Worm (Caenorhabditis elegans) whole organism, midembryonic: ENCODE measurements around the gene K10G4.5.
"Not testable (repeated sequence)": the region's sequence is repeated elsewhere in the genome, so short reads cannot be mapped to it uniquely, and the experiment has no call there.

Experiments
- T22C8.4 ChIP-seq: fragments of 200-800 bp; sonication (Bioruptor generic); IDR thresholded peaks from 2 replicates; pipeline ENCODE4 v1.3.6; 2022; ENCODE audit warnings: missing genetic modification characterization, missing compliant biosample characterization
- cog-1 ChIP-seq: sonication (generic microtip); optimal IDR thresholded peaks from 2 replicates; lab custom pipeline; 2016; ENCODE audit warnings: missing genetic modification characterization, missing compliant biosample characterization
- flt-1 ChIP-seq: fragments of 200-800 bp; sonication (Bioruptor generic); IDR thresholded peaks from 2 replicates; pipeline ENCODE4 v1.3.6; 2022; ENCODE audit warnings: missing genetic modification characterization, missing compliant biosample characterization
- klf-2 ChIP-seq: fragments of 200-800 bp; sonication (Bioruptor generic); conservative IDR thresholded peaks from 2 replicates; pipeline ENCODE4 v1.3.6; 2022; ENCODE audit warnings: missing genetic modification reagents, missing genetic modification characterization, missing compliant biosample characterization
- med-1 ChIP-seq: sonication (generic microtip); optimal IDR thresholded peaks from 2 replicates; lab custom pipeline; 2017; ENCODE audit warnings: missing genetic modification characterization, mild to moderate bottlenecking, missing compliant biosample characterization, antibody characterized with exemption, missing genetic modification reagents; ENCODE audit not compliant: insufficient read depth
- ref-1 ChIP-seq: fragments of 200-800 bp; sonication (Bioruptor generic); conservative IDR thresholded peaks from 2 replicates; pipeline ENCODE4 v1.3.6; 2022; ENCODE audit warnings: missing genetic modification reagents, missing genetic modification characterization, missing compliant biosample characterization
- tab-1 ChIP-seq: fragments of 200-800 bp; sonication (Bioruptor generic); IDR thresholded peaks from 2 replicates; pipeline ENCODE4 v1.3.6; 2022; ENCODE audit warnings: missing genetic modification characterization, missing compliant biosample characterization
- ztf-23 ChIP-seq: fragments of 200-800 bp; sonication (Bioruptor generic); IDR thresholded peaks from 2 replicates; pipeline ENCODE4 v1.3.6; 2022; ENCODE audit warnings: missing genetic modification reagents, missing genetic modification characterization, missing compliant biosample characterization
- ztf-29 ChIP-seq: fragments of 200-800 bp; sonication (Bioruptor generic); IDR thresholded peaks from 2 replicates; pipeline ENCODE4 v1.3.6; 2022; ENCODE audit warnings: missing genetic modification reagents, missing genetic modification characterization, missing compliant biosample characterization

The K10G4.5 gene

DNA sequence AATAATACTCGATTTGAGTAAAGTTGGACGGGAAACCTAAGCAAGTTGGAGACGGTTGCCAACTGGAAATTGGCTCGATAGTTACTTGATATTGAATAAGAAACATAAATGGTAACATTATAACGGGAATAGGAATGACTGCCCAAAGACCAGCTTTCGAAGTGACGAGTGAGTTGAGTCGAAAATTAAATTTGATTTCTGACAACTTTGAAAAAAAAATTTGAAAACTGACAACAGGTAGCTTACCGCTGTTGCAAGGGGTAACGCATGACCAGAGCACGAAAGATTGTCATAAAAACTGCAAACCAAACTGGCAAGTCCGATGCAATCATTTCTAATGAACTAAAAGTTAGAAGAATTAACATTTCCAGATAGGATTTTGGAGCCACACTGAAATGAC, 8.5 kb downstream of the K10G4.5 start:
- TF ChIP-seq ztf-23 (GFP tag; lab: Robert Waterston, UW) (no peak), klf-2 (GFP tag; lab: Robert Waterston, UW) (no peak), T22C8.4 (GFP tag; lab: Robert Waterston, UW) (no peak), ztf-29 (no peak), med-1 (GFP tag; lab: Kevin White, UChicago) (no peak), tab-1 (no peak), cog-1 (tag; lab: Kevin White, UChicago) (no peak), flt-1 (no peak), ref-1 (GFP tag; lab: Robert Waterston, UW) (no peak)

DNA sequence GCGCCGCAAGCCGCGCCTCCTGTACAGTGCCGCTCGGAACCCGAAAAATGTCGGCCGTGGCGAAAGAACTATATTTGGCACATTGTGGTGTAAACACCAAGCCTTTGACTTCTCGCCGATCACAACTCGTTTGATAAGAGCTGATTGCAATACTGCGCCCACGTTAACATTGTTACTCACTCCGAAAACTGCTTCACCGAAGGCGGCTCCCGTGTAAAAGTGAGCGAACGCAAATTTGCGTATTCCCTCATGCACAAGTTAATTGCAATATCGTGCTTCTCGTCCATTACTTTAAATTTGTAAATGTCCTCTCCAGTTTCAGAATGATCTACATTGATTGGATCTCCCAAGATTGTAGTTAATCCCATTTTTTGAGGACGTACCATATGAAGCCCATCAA, 17.1 kb downstream of the K10G4.5 start:
- TF ChIP-seq ref-1 (GFP tag; lab: Robert Waterston, UW) (no peak), klf-2 (GFP tag; lab: Robert Waterston, UW) (no peak), flt-1 (no peak), tab-1 (no peak), ztf-23 (GFP tag; lab: Robert Waterston, UW) (no peak), cog-1 (tag; lab: Kevin White, UChicago) (no peak), med-1 (GFP tag; lab: Kevin White, UChicago) (no peak), T22C8.4 (GFP tag; lab: Robert Waterston, UW) (no peak), ztf-29 (no peak)

DNA sequence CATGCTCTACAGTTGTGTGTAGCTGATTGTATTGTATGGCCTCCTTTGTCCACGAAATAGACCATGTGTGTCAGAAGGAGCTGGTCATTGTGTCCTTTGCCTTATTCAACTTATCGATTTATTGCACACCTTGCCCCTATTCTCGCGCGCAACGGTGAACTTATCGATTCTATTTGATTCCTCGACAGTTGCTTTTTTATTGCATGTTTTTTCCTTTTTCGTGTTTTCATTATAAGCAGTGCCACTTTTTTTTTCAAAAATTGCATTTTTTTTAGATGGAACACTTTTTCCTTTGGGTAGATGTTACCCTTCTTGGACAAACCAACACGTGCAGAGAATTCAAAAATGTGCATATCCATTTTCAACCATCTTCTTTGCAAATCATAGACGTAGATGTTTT, 28.0 kb downstream of the K10G4.5 start, which contains the start of gene K10G4.10:
K10G4.10 (plus strand) TSS at position 301 of the 400 bp plus-strand sequence.
- TF ChIP-seq med-1 (GFP tag; lab: Kevin White, UChicago) (no peak), flt-1 (no peak), ref-1 (GFP tag; lab: Robert Waterston, UW) (no peak), T22C8.4 (GFP tag; lab: Robert Waterston, UW) (no peak), cog-1 (tag; lab: Kevin White, UChicago) (no peak), ztf-23 (GFP tag; lab: Robert Waterston, UW) (no peak), ztf-29 (no peak), klf-2 (GFP tag; lab: Robert Waterston, UW) (no peak), tab-1 (no peak)

DNA sequence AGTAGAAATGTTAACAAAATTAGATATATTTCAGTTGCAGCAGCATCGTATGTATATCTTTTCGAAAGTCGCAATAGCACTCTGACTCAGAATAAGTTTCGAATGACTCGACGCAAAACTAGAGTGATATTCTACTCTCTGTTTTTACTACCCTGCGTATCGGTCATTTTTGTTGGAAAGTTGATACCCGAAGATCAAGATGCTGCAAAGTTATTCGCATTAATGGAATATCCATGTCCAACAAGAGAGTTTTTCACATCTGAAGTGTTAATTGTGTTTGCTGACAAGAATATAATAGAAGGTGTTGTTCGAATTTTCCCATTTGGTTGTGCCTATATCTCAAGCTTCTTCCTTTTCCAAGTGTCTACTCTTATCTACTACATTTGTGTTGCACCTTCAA, 29.2 kb downstream of the K10G4.5 start:
- TF ChIP-seq T22C8.4 (GFP tag; lab: Robert Waterston, UW) (no peak), cog-1 (tag; lab: Kevin White, UChicago) (no peak), klf-2 (GFP tag; lab: Robert Waterston, UW) (no peak), med-1 (GFP tag; lab: Kevin White, UChicago) (no peak), ztf-29 (no peak), tab-1 (no peak)

DNA sequence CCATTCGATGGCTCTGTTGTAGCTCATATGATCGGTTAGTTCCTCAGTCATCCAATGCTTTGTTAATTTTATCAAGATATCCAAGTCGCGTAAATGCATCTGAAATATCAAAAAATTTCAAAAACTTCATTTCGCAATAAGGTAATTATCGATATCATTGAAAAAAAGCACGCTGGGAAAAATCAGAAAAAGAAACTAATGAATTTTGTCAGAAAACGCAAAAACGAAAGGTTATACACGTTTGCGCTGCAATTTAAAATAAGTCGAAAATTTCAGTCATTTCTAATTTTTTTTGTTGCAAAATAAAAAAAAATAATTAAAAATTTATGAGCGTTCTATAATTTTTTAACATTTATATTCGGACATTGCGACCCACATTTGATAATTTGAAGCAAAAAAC, 36.4 kb downstream of the K10G4.5 start, which contains the start of gene K10G4.3:
K10G4.3 (minus strand) TSS at position 101 of the 400 bp plus-strand sequence.
- not testable (repeated sequence) for TF ChIP-seq cog-1 (tag; lab: Kevin White, UChicago); ztf-23 (GFP tag; lab: Robert Waterston, UW); med-1 (GFP tag; lab: Kevin White, UChicago)

DNA sequence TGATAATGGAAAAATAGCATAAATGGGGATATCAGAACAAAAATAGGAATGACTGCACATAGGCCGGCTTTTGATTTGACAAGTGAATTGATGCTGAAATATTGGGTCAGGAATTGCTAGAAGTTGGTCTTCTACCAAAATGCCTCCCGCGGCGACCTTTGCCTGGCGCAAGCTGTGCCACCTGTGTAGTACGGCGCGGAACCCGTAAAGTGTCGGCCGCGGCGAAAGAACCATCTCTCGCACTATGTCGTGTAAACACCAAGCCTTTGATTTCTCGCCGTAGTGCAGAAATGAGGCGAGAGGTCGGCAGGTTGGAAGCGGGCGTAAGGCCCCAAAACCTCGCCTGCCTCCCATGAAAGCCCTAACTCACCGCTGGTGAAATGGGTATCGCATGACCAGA, 39.9 kb downstream of the K10G4.5 start:
- TF ChIP-seq cog-1 (tag; lab: Kevin White, UChicago) (no peak), klf-2 (GFP tag; lab: Robert Waterston, UW) (no peak), ztf-29 (no peak), T22C8.4 (GFP tag; lab: Robert Waterston, UW) (no peak), tab-1 (no peak), ztf-23 (GFP tag; lab: Robert Waterston, UW) (no peak), flt-1 (no peak), ref-1 (GFP tag; lab: Robert Waterston, UW) (no peak), med-1 (GFP tag; lab: Kevin White, UChicago) (no peak)

DNA sequence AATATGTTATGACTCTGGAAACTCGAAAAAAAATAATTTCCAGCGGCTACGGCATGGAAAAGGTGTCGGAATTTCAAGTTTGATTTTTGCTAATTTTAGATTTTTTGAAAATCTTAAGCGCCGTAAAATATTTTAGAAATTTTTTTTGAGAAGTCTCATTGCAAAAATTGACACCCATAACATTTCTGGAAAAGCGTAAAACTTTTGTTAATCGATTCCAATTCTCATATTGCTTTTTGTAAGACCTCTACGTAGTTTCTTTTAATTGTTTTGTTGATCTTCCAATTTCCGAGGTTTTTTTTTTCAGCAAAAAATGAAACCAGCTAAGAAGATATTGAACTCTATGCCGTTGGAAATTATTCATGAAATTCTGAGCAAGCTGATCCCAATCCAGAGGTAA, 42.4 kb downstream of the K10G4.5 start, which contains the start of gene fbxa-85:
fbxa-85 (plus strand) TSS at position 301 of the 400 bp plus-strand sequence.
- no peak for TF ChIP-seq cog-1 (tag; lab: Kevin White, UChicago)
- TF ChIP-seq med-1 (GFP tag; lab: Kevin White, UChicago), result no peak

DNA sequence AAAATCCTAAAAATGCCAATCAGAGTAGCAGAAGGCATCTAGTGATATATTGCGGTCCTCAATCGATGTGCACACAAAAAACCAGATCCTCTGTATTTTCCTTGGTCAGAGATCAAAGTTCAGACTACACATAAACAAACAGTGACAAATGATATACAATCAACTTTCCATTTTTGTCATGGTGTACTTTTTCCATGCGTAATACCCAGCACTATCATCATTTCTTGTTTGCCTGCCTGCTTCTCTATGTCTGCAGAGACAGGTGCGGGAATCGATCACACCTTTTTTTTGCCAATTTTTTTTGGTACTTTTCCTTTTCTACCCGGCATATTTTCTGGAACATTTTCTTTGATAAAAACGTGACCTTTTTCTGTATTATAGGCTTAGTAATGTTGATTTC, 43.0 kb downstream of the K10G4.5 start:
- TF ChIP-seq ztf-23 (GFP tag; lab: Robert Waterston, UW), result no peak
- no peak for TF ChIP-seq tab-1
- no peak for TF ChIP-seq ztf-29
- TF ChIP-seq flt-1, result no peak
- TF ChIP-seq ref-1 (GFP tag; lab: Robert Waterston, UW), result no peak
- TF ChIP-seq T22C8.4 (GFP tag; lab: Robert Waterston, UW), result no peak
- TF ChIP-seq klf-2 (GFP tag; lab: Robert Waterston, UW), result no peak
- no peak for TF ChIP-seq med-1 (GFP tag; lab: Kevin White, UChicago)
- TF ChIP-seq cog-1 (tag; lab: Kevin White, UChicago), result no peak

DNA sequence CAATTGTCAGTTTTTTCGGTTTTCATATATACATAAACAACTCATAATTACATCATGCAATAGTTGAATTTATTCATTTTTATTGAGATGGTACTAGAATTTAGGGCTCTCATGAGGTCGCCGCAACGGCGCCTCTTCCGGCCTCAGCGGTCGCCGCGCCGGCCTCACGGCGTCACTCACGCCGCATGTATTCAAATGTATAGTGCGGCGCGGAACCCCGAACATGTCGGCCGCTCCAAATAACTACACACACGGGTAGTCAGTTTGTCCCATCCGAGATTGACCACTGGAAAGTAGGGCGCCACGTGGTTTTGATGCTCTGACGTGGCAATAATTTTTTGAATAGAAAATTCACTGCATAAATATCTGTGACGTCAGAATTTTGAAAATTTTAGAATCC, 43.6 kb downstream of the K10G4.5 start:
- TF ChIP-seq flt-1 (no peak), T22C8.4 (GFP tag; lab: Robert Waterston, UW) (no peak), ztf-23 (GFP tag; lab: Robert Waterston, UW) (no peak), ztf-29 (no peak), tab-1 (no peak), cog-1 (tag; lab: Kevin White, UChicago) (no peak), med-1 (GFP tag; lab: Kevin White, UChicago) (no peak), klf-2 (GFP tag; lab: Robert Waterston, UW) (no peak), ref-1 (GFP tag; lab: Robert Waterston, UW) (no peak)

DNA sequence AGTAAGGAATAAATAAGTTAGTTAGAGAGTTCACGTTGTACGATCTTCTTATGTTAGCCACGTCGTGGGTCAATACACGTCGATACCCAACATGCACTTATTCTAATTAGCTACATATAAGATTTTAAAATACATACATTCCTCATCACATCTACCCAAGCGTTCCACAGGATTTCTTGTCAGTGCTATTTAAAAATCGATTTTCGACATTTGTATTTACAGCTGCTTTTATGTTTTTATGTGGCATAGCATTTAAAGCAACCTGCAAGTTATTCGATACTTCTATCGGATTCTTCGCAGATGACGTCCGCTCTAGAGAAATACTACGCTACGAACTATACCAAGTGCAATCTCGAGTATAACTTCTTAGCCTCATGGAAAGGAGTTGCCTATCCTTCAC, 45.8 kb downstream of the K10G4.5 start, which contains the start of gene srh-115:
srh-115 (plus strand) TSS at position 301 of the 400 bp plus-strand sequence.
- TF ChIP-seq klf-2 (GFP tag; lab: Robert Waterston, UW) (no peak), ztf-23 (GFP tag; lab: Robert Waterston, UW) (no peak), cog-1 (tag; lab: Kevin White, UChicago) (no peak), tab-1 (no peak), flt-1 (no peak), med-1 (GFP tag; lab: Kevin White, UChicago) (no peak), ref-1 (GFP tag; lab: Robert Waterston, UW) (no peak)
